Worm (Caenorhabditis elegans) whole organism, young adult: ENCODE data around the gene Y7A5A.3.

Experiments
- C06A6.2 ChIP-seq: fragments of 200-800 bp; sonication (Bioruptor generic); conservative IDR thresholded peaks from 2 replicates; pipeline ENCODE4 v1.3.6; 2022; ENCODE audit warnings: missing genetic modification characterization, missing compliant biosample characterization
- C17E4.6 ChIP-seq: fragments of 200-800 bp; sonication (Bioruptor generic); IDR thresholded peaks from 2 replicates; pipeline ENCODE4 v1.3.6; 2022; ENCODE audit warnings: missing genetic modification reagents, missing genetic modification characterization, missing compliant biosample characterization
- D2030.7 ChIP-seq: fragments of 200-800 bp; sonication (Bioruptor generic); IDR thresholded peaks from 2 replicates; pipeline ENCODE4 v1.3.6; 2022; ENCODE audit warnings: missing genetic modification reagents, missing genetic modification characterization, missing compliant biosample characterization
- F22D6.2 ChIP-seq: sonication (generic microtip); optimal IDR thresholded peaks from 2 replicates; lab custom pipeline; 2016; ENCODE audit warnings: mild to moderate bottlenecking, missing genetic modification characterization, missing compliant biosample characterization
- F23B12.7 ChIP-seq: sonication (generic microtip); optimal IDR thresholded peaks from 2 replicates; lab custom pipeline; 2017; ENCODE audit warnings: missing genetic modification characterization, mild to moderate bottlenecking, missing compliant biosample characterization, antibody characterized with exemption, moderate library complexity; ENCODE audit not compliant: insufficient read depth
- F39B2.1 ChIP-seq: fragments of 200-800 bp; sonication (Bioruptor generic); IDR thresholded peaks from 2 replicates; pipeline ENCODE4 v1.3.6; 2022; ENCODE audit warnings: missing genetic modification reagents, missing genetic modification characterization, missing compliant biosample characterization
- F55B11.4 ChIP-seq: sonication (generic microtip); optimal IDR thresholded peaks from 2 replicates; lab custom pipeline; 2016; ENCODE audit warnings: missing compliant biosample characterization, missing genetic modification characterization, borderline replicate concordance; ENCODE audit not compliant: insufficient read depth
- Y53G8AR.9 ChIP-seq: fragments of 200-800 bp; sonication (Bioruptor generic); conservative IDR thresholded peaks from 2 replicates; pipeline ENCODE4 v1.3.6; 2022; ENCODE audit warnings: missing genetic modification reagents, missing genetic modification characterization, missing compliant biosample characterization
- Y67H2A.10 ChIP-seq: fragments of 200-800 bp; sonication (Bioruptor generic); conservative IDR thresholded peaks from 2 replicates; pipeline ENCODE4 v1.3.6; 2022; ENCODE audit warnings: missing genetic modification reagents, missing genetic modification characterization, missing compliant biosample characterization
- Y95B8A.8 ChIP-seq: fragments of 200-800 bp; sonication (Bioruptor generic); IDR thresholded peaks from 2 replicates; pipeline ENCODE4 v1.3.6; 2022; ENCODE audit warnings: missing genetic modification reagents, missing genetic modification characterization, missing compliant biosample characterization
- ama-1 ChIP-seq, 3 experiments: fragments of 150-350 bp in 1 of 3; sonication (generic microtip) in 2 of 3; optimal IDR thresholded peaks; 2 replicates each; lab custom pipeline; 2014 to 2018; ENCODE audit warnings: missing biosample characterization in 2 of 3, missing genetic modification characterization in 2 of 3, missing genetic modification reagents in 2 of 3
- aptf-2 ChIP-seq: fragments of 200-800 bp; sonication (Bioruptor generic); conservative IDR thresholded peaks from 2 replicates; pipeline ENCODE4 v1.3.6; 2022; ENCODE audit warnings: missing genetic modification reagents, missing genetic modification characterization, missing compliant biosample characterization
- aptf-3 ChIP-seq: fragments of 200-800 bp; sonication (Bioruptor generic); IDR thresholded peaks from 2 replicates; pipeline ENCODE4 v1.3.6; 2022; ENCODE audit warnings: missing genetic modification characterization, missing compliant biosample characterization
- atf-7 ChIP-seq: sonication (generic microtip); optimal IDR thresholded peaks from 2 replicates; lab custom pipeline; 2017; ENCODE audit warnings: mild to moderate bottlenecking, missing genetic modification characterization, missing compliant biosample characterization
- athp-1 ChIP-seq: sonication (generic microtip); optimal IDR thresholded peaks from 2 replicates; lab custom pipeline; 2017; ENCODE audit warnings: mild to moderate bottlenecking, missing genetic modification characterization, missing compliant biosample characterization
- attf-3 ChIP-seq: fragments of 200-800 bp; sonication (Bioruptor generic); conservative IDR thresholded peaks from 2 replicates; pipeline ENCODE4 v1.3.6; 2022; ENCODE audit warnings: missing genetic modification reagents, missing genetic modification characterization, missing compliant biosample characterization
- bed-1 ChIP-seq: fragments of 200-800 bp; sonication (Bioruptor generic); IDR thresholded peaks from 2 replicates; pipeline ENCODE4 v1.3.6; 2022; ENCODE audit warnings: missing genetic modification reagents, missing genetic modification characterization, missing compliant biosample characterization
- bed-2 ChIP-seq: fragments of 200-800 bp; sonication (Bioruptor generic); IDR thresholded peaks from 2 replicates; pipeline ENCODE4 v1.3.6; 2022; ENCODE audit warnings: missing genetic modification reagents, missing genetic modification characterization, missing compliant biosample characterization
- cebp-1 ChIP-seq, 2 experiments: fragments of 200-800 bp in 1 of 2; sonication (Bioruptor generic) in 1 of 2; sonication (generic microtip) in 1 of 2; IDR thresholded peaks in 1 of 2; optimal IDR thresholded peaks in 1 of 2; 2 replicates each; pipeline versions ENCODE4 v1.3.6 to Lab custom; 2017 to 2022; ENCODE audit warnings: missing compliant biosample characterization in 2 of 2, missing genetic modification characterization in 2 of 2, mild to moderate bottlenecking in 1 of 2, missing genetic modification reagents in 1 of 2, moderate library complexity in 1 of 2
- ceh-58 ChIP-seq: fragments of 200-800 bp; sonication (Bioruptor generic); IDR thresholded peaks from 2 replicates; pipeline ENCODE4 v1.3.6; 2022; ENCODE audit warnings: missing genetic modification characterization, missing compliant biosample characterization
- die-1 ChIP-seq: sonication (generic microtip); optimal IDR thresholded peaks from 2 replicates; lab custom pipeline; 2016; ENCODE audit warnings: missing genotype, mild to moderate bottlenecking, missing genetic modification characterization, missing compliant biosample characterization
- dpff-1 ChIP-seq: sonication (generic microtip); optimal IDR thresholded peaks from 2 replicates; lab custom pipeline; 2017; ENCODE audit warnings: mild to moderate bottlenecking, missing genetic modification characterization, missing compliant biosample characterization
- dpl-1 ChIP-seq: fragments of 150-350 bp; optimal IDR thresholded peaks from 2 replicates; lab custom pipeline; 2014; ENCODE audit warnings: missing biosample characterization, missing genetic modification reagents, missing genetic modification characterization
- efl-1 ChIP-seq: fragments of 150-350 bp; optimal IDR thresholded peaks from 2 replicates; lab custom pipeline; 2014; ENCODE audit warnings: missing biosample characterization, missing genetic modification reagents, missing genetic modification characterization
- egl-44 ChIP-seq: fragments of 200-800 bp; sonication (Bioruptor generic); IDR thresholded peaks from 2 replicates; pipeline ENCODE4 v1.3.6; 2022; ENCODE audit warnings: missing genetic modification reagents, missing genetic modification characterization, missing compliant biosample characterization
- gei-17 ChIP-seq: fragments of 200-800 bp; sonication (Bioruptor generic); optimal IDR thresholded peaks from 2 replicates; lab custom pipeline; 2018; ENCODE audit warnings: mild to moderate bottlenecking, missing genetic modification characterization, missing compliant biosample characterization
- hlh-12 ChIP-seq: sonication (generic microtip); optimal IDR thresholded peaks from 2 replicates; lab custom pipeline; 2016; ENCODE audit warnings: missing genetic modification characterization, missing compliant biosample characterization
- hlh-26 ChIP-seq: fragments of 200-800 bp; sonication (Bioruptor generic); conservative IDR thresholded peaks from 2 replicates; pipeline ENCODE4 v1.3.6; 2022; ENCODE audit warnings: missing genetic modification reagents, missing genetic modification characterization, missing compliant biosample characterization
- hmg-1.2 ChIP-seq: fragments of 200-800 bp; sonication (Bioruptor generic); IDR thresholded peaks from 2 replicates; pipeline ENCODE4 v1.3.6; 2022; ENCODE audit warnings: missing genetic modification reagents, missing genetic modification characterization, missing compliant biosample characterization
- lin-35 ChIP-seq, 3 experiments: fragments of 150-350 bp in 2 of 3; sonication (generic microtip) in 1 of 3; optimal IDR thresholded peaks; 2 replicates each; lab custom pipeline; 2014 to 2018; ENCODE audit warnings: missing biosample characterization in 3 of 3, missing genetic modification characterization in 3 of 3, missing genetic modification reagents in 3 of 3
- lin-54 ChIP-seq: fragments of 200-800 bp; sonication (Bioruptor generic); optimal IDR thresholded peaks from 2 replicates; lab custom pipeline; 2018; ENCODE audit warnings: mild to moderate bottlenecking, missing genetic modification characterization, missing compliant biosample characterization
- madf-3 ChIP-seq: fragments of 200-800 bp; sonication (Bioruptor generic); IDR thresholded peaks from 2 replicates; pipeline ENCODE4 v1.3.6; 2022; ENCODE audit warnings: missing genetic modification reagents, missing genetic modification characterization, missing compliant biosample characterization
- madf-8 ChIP-seq: fragments of 200-800 bp; sonication (Bioruptor generic); conservative IDR thresholded peaks from 2 replicates; pipeline ENCODE4 v1.3.6; 2022; ENCODE audit warnings: missing genetic modification reagents, missing genetic modification characterization, missing compliant biosample characterization
- mcd-1 ChIP-seq: fragments of 200-800 bp; sonication (Bioruptor generic); IDR thresholded peaks from 2 replicates; pipeline ENCODE4 v1.3.6; 2022; ENCODE audit warnings: missing genetic modification reagents, missing genetic modification characterization, missing compliant biosample characterization
- nfya-2 ChIP-seq: fragments of 200-800 bp; sonication (Bioruptor generic); IDR thresholded peaks from 2 replicates; pipeline ENCODE4 v1.3.6; 2022; ENCODE audit warnings: missing genetic modification reagents, missing genetic modification characterization, missing compliant biosample characterization
- nhr-120 ChIP-seq: fragments of 200-800 bp; sonication (Bioruptor generic); IDR thresholded peaks from 2 replicates; pipeline ENCODE4 v1.3.6; 2022; ENCODE audit warnings: missing genetic modification characterization, missing compliant biosample characterization
- nhr-80 ChIP-seq: sonication (generic microtip); optimal IDR thresholded peaks from 2 replicates; lab custom pipeline; 2016; ENCODE audit warnings: missing genetic modification characterization, missing compliant biosample characterization
- pbrm-1 ChIP-seq: fragments of 200-800 bp; sonication (Bioruptor generic); IDR thresholded peaks from 2 replicates; pipeline ENCODE4 v1.3.6; 2022; ENCODE audit warnings: missing genetic modification reagents, missing genetic modification characterization, missing compliant biosample characterization
- rcor-1 ChIP-seq: fragments of 200-800 bp; sonication (Bioruptor generic); IDR thresholded peaks from 2 replicates; pipeline ENCODE4 v1.3.6; 2022; ENCODE audit warnings: missing genetic modification reagents, missing genetic modification characterization, missing compliant biosample characterization
- rpc-1 ChIP-seq, 2 experiments: fragments of 150-350 bp in 1 of 2; sonication (generic microtip) in 1 of 2; optimal IDR thresholded peaks; 2 replicates each; lab custom pipeline; 2014 to 2018; ENCODE audit warnings: missing biosample characterization in 1 of 2, missing genetic modification characterization in 1 of 2, missing genetic modification reagents in 1 of 2, missing genotype in 1 of 2
- snpc-3.4 ChIP-seq: sonication (generic microtip); optimal IDR thresholded peaks from 2 replicates; lab custom pipeline; 2017; ENCODE audit warnings: missing genetic modification characterization, mild to moderate bottlenecking, missing compliant biosample characterization, antibody characterized with exemption, moderate library complexity, missing genotype, missing genetic modification reagents
- snpc-4 ChIP-seq, 5 experiments: fragments of 150-350 bp in 1 of 5; sonication (generic microtip) in 4 of 5; optimal IDR thresholded peaks; 2 replicates each; lab custom pipeline; 2014 to 2018; ENCODE audit warnings: missing genetic modification characterization in 5 of 5, missing biosample characterization in 3 of 5, antibody characterized with exemption in 2 of 5, mild to moderate bottlenecking in 2 of 5, missing compliant biosample characterization in 2 of 5, missing genotype in 2 of 5, moderate library complexity in 2 of 5, missing genetic modification reagents in 1 of 5
- xnd-1 ChIP-seq: sonication (generic microtip); optimal IDR thresholded peaks from 2 replicates; lab custom pipeline; 2016; ENCODE audit warnings: missing genotype, missing genetic modification reagents, missing genetic modification characterization, missing compliant biosample characterization
- zfh-2 ChIP-seq: fragments of 200-800 bp; sonication (Bioruptor generic); conservative IDR thresholded peaks from 2 replicates; pipeline ENCODE4 v1.3.6; 2022; ENCODE audit warnings: missing genetic modification reagents, missing genetic modification characterization, missing compliant biosample characterization
- ztf-25 ChIP-seq: fragments of 200-800 bp; sonication (Bioruptor generic); IDR thresholded peaks from 2 replicates; pipeline ENCODE4 v1.3.6; 2022; ENCODE audit warnings: missing genetic modification reagents, missing genetic modification characterization, missing compliant biosample characterization
- ztf-3 ChIP-seq: fragments of 200-800 bp; sonication (Bioruptor generic); optimal IDR thresholded peaks from 2 replicates; lab custom pipeline; 2018; ENCODE audit warnings: mild to moderate bottlenecking, missing genetic modification characterization, missing compliant biosample characterization

The Y7A5A.3 gene

DNA sequence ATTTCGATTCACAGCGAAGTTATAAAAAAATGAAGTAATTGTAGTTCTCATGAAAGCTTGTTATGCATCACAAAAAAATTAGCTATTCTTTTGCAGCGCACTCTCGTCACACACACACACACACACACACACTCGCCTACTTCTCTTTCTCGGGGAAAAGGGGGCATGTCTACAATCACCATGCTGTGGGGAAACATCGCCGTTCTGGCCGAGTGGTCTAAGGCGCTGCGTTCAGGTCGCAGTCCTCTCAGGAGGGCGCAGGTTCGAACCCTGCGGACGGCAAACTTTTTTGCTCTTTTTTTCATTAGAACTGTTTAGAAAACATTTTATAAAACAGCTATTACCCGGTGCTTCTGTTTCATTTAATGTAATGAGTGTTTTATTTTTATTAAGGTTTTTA is 42.6 kb downstream of the Y7A5A.3 start (continued):
- TF ChIP-seq attf-3 (GFP tag; lab: Robert Waterston, UW) (0 out of 2 replicates have a peak, but pooled peaks have one; percentile 36), bed-1 (GFP tag; lab: Robert Waterston, UW) (no peak), nfya-2 (GFP tag; lab: Robert Waterston, UW) (no peak), ama-1 (optimal IDR thresholded peaks at IDR 0.05; lab: Kevin White, UChicago) (no peak), ama-1 (GFP tag; optimal IDR thresholded peaks at IDR 0.05; lab: Kevin White, UChicago) (peak in 1 of 2 experiments; percentile 66), atf-7 (tag; lab: Kevin White, UChicago) (peak; percentile 55), F22D6.2 (tag; lab: Kevin White, UChicago) (no peak), Y53G8AR.9 (GFP tag; lab: Robert Waterston, UW) (no peak), nhr-80 (tag; lab: Kevin White, UChicago) (peak; percentile 34), F39B2.1 (GFP tag; lab: Robert Waterston, UW) (0 out of 2 replicates have a peak, but pooled peaks have one; percentile 29), hlh-12 (tag; lab: Kevin White, UChicago) (no peak), ztf-3 (no peak), efl-1 (GFP tag; lab: Kevin White, UChicago) (no peak), pbrm-1 (GFP tag; lab: Robert Waterston, UW) (peak; percentile 92), nhr-120 (GFP tag; lab: Robert Waterston, UW) (0 out of 2 replicates have a peak, but pooled peaks have one; percentile 58), hmg-1.2 (peak; percentile 90), ztf-25 (peak; percentile 83), lin-35 (GFP tag; optimal IDR thresholded peaks at IDR 0.05; lab: Kevin White, UChicago) (no peak), madf-3 (GFP tag; lab: Robert Waterston, UW) (no peak), Y67H2A.10 (GFP tag; lab: Robert Waterston, UW) (no peak), F55B11.4 (tag; lab: Kevin White, UChicago) (no peak), Y95B8A.8 (no peak), dpff-1 (tag; lab: Kevin White, UChicago) (no peak), snpc-3.4 (peak; percentile 74), madf-8 (GFP tag; lab: Robert Waterston, UW) (no peak), dpl-1 (no peak), bed-2 (GFP tag; lab: Robert Waterston, UW) (peak; percentile 21; the same call in 1 of the 2 replicates), C17E4.6 (GFP tag; lab: Robert Waterston, UW) (no peak), F23B12.7 (tag; lab: Kevin White, UChicago) (peak; percentile 83), lin-54 (peak; percentile 60), ceh-58 (GFP tag; lab: Robert Waterston, UW) (no peak), zfh-2 (peak; percentile 89), rcor-1 (GFP tag; lab: Robert Waterston, UW) (peak; percentile 82), cebp-1 (GFP tag; IDR thresholded peaks at IDR 0.05; lab: Robert Waterston, UW) (peak; percentile 46; the same call in 1 of the 2 replicates), cebp-1 (tag; optimal IDR thresholded peaks at IDR 0.05; lab: Kevin White, UChicago) (peak; percentile 81), snpc-4 (GFP tag; optimal IDR thresholded peaks at IDR 0.05; lab: Kevin White, UChicago) (peak; percentile 64), snpc-4 (tag; optimal IDR thresholded peaks at IDR 0.05; lab: Kevin White, UChicago) (peak; percentile 32 to 85 (median 66)), aptf-3 (GFP tag; lab: Robert Waterston, UW) (no peak), egl-44 (GFP tag; lab: Robert Waterston, UW) (peak; percentile 87), D2030.7 (GFP tag; lab: Robert Waterston, UW) (peak; percentile 84), rpc-1 (optimal IDR thresholded peaks at IDR 0.05; lab: Kevin White, UChicago) (peak; percentile 89), rpc-1 (tag; optimal IDR thresholded peaks at IDR 0.05; lab: Kevin White, UChicago) (peak; percentile 89), C06A6.2 (GFP tag; lab: Robert Waterston, UW) (0 out of 2 replicates have a peak, but pooled peaks have one; percentile 31), hlh-26 (GFP tag; lab: Robert Waterston, UW) (no peak), gei-17 (GFP tag; lab: Kevin White, UChicago) (peak; percentile 79), die-1 (tag; lab: Kevin White, UChicago) (peak; percentile 82), athp-1 (tag; lab: Kevin White, UChicago) (peak; percentile 60), xnd-1 (no peak), mcd-1 (GFP tag; lab: Robert Waterston, UW) (peak; percentile 71), aptf-2 (GFP tag; lab: Robert Waterston, UW) (no peak)
